Worm (Caenorhabditis elegans): Measurements from ENCODE around the gene srx-108.

DNA sequence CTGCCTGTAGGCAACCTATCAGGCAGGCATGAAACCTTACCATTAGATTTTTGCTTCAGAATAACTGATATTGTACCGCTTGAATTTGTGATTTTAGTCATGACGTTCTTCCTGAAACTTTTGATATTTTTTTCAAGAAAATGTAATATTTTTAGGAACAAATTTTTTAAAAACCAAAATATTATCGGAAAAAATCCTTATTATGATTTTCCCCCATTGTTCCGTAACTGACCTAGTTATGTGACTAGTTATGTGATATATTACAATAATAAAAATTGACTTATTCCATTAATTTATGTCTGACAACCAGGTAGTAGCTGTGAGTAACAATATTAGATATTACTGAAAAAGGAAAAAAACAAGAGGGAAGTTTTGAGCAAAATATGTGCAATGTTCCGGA, 34.5 kb upstream of the srx-108 start, which contains the start of gene srx-98:
- no peak for TF ChIP-seq unc-62 (GFP tag; optimal IDR thresholded peaks at IDR 0.05)
- no peak for TF ChIP-seq ceh-43 (GFP tag; optimal IDR thresholded peaks at IDR 0.05)
- TF ChIP-seq ham-2 (GFP tag; optimal IDR thresholded peaks at IDR 0.05): no peak
